Worm (Caenorhabditis elegans) whole organism, L4 larva: Measurements from ENCODE around the gene srlf-31.

ENCODE experiments used
- F10B5.3 ChIP-seq: sonication (generic microtip); optimal IDR thresholded peaks from 2 replicates; lab custom pipeline; 2016; ENCODE audit warnings: mild to moderate bottlenecking, missing genetic modification characterization, missing compliant biosample characterization
- T26A8.4 ChIP-seq: fragments of 200-800 bp; sonication (Bioruptor generic); IDR thresholded peaks from 2 replicates; pipeline ENCODE4 v1.3.6; 2022; ENCODE audit warnings: missing genetic modification characterization, missing compliant biosample characterization
- ZK337.2 ChIP-seq: fragments of 200-800 bp; sonication (Bioruptor generic); IDR thresholded peaks from 2 replicates; pipeline ENCODE4 v1.3.6; 2022; ENCODE audit warnings: missing genetic modification reagents, missing genetic modification characterization, missing compliant biosample characterization
- ZK546.5 ChIP-seq, 2 experiments: sonication (generic microtip); optimal IDR thresholded peaks; 2 replicates each; lab custom pipeline; 2017; ENCODE audit warnings: missing biosample characterization in 2 of 2, missing genetic modification characterization in 2 of 2
- aha-1 ChIP-seq: fragments of 150-350 bp; peaks from one replicate; lab custom pipeline; 2014; ENCODE audit warnings: missing biosample characterization, missing genetic modification characterization
- ama-1 ChIP-seq: fragments of 150-350 bp; optimal IDR thresholded peaks from 2 replicates; lab custom pipeline; 2014; ENCODE audit warnings: inconsistent platforms, mixed read lengths
- attf-4 ChIP-seq: sonication (generic microtip); optimal IDR thresholded peaks from 3 replicates; lab custom pipeline; 2017; ENCODE audit warnings: missing biosample characterization, missing genetic modification characterization
- ceh-28 ChIP-seq: fragments of 150-350 bp; optimal IDR thresholded peaks from 2 replicates; lab custom pipeline; 2014; ENCODE audit warnings: missing biosample characterization, missing genetic modification reagents, missing genetic modification characterization
- ceh-44 ChIP-seq: fragments of 200-800 bp; sonication (Bioruptor generic); IDR thresholded peaks from 2 replicates; pipeline ENCODE4 v1.3.6; 2022; ENCODE audit warnings: missing genetic modification reagents, missing genetic modification characterization, missing compliant biosample characterization
- daf-16 ChIP-seq, 3 experiments: sonication (generic microtip); optimal IDR thresholded peaks; 2 replicates each; lab custom pipeline; 2016 to 2017; ENCODE audit warnings: missing genetic modification characterization in 3 of 3, missing genetic modification reagents in 3 of 3, mild to moderate bottlenecking in 2 of 3, missing compliant biosample characterization in 2 of 3, missing biosample characterization in 1 of 3, moderate library complexity in 1 of 3
- daf-19 ChIP-seq: fragments of 200-800 bp; sonication (Bioruptor generic); conservative IDR thresholded peaks from 2 replicates; pipeline ENCODE4 v1.3.6; 2022; ENCODE audit warnings: missing genetic modification characterization, missing compliant biosample characterization
- dmd-6 ChIP-seq: fragments of 200-800 bp; sonication (Bioruptor generic); IDR thresholded peaks from 2 replicates; pipeline ENCODE4 v1.3.6; 2022; ENCODE audit warnings: missing genetic modification reagents, missing genetic modification characterization, missing compliant biosample characterization
- dmd-9 ChIP-seq: fragments of 200-800 bp; sonication (Bioruptor generic); IDR thresholded peaks from 2 replicates; pipeline ENCODE4 v1.3.6; 2022; ENCODE audit warnings: missing genetic modification reagents, missing genetic modification characterization, missing compliant biosample characterization
- dpl-1 ChIP-seq: fragments of 150-350 bp; optimal IDR thresholded peaks from 2 replicates; lab custom pipeline; 2014; ENCODE audit warnings: missing biosample characterization, missing genetic modification reagents, missing genetic modification characterization
- egl-43 ChIP-seq: fragments of 200-800 bp; sonication (Bioruptor generic); IDR thresholded peaks from 2 replicates; pipeline ENCODE4 v1.3.6; 2022; ENCODE audit warnings: missing genetic modification reagents, missing genetic modification characterization, missing compliant biosample characterization
- hlh-11 ChIP-seq: fragments of 200-800 bp; sonication (Bioruptor generic); optimal IDR thresholded peaks from 2 replicates; lab custom pipeline; 2018; ENCODE audit warnings: mild to moderate bottlenecking, missing genetic modification characterization, missing compliant biosample characterization
- hlh-30 ChIP-seq: sonication (generic microtip); optimal IDR thresholded peaks from 2 replicates; lab custom pipeline; 2017; ENCODE audit warnings: antibody characterized with exemption, mild to moderate bottlenecking, missing genetic modification characterization, missing compliant biosample characterization; ENCODE audit not compliant: insufficient read depth
- hmg-1.1 ChIP-seq: fragments of 200-800 bp; sonication (Bioruptor generic); IDR thresholded peaks from 2 replicates; pipeline ENCODE4 v1.3.6; 2022; ENCODE audit warnings: missing genetic modification reagents, missing genetic modification characterization, missing compliant biosample characterization
- lim-7 ChIP-seq: fragments of 200-800 bp; sonication (Bioruptor generic); IDR thresholded peaks from 2 replicates; pipeline ENCODE4 v1.3.6; 2022; ENCODE audit warnings: missing genetic modification characterization, missing compliant biosample characterization
- lin-13 ChIP-seq: fragments of 150-350 bp; optimal IDR thresholded peaks from 2 replicates; lab custom pipeline; 2014; ENCODE audit warnings: missing biosample characterization, missing genetic modification reagents, missing genetic modification characterization
- lin-15B ChIP-seq: fragments of 150-350 bp; sonication (generic microtip); optimal IDR thresholded peaks from 3 replicates; lab custom pipeline; 2014; ENCODE audit warnings: missing biosample characterization, missing genetic modification characterization
- lin-29 ChIP-seq: fragments of 200-800 bp; sonication (Bioruptor generic); IDR thresholded peaks from 2 replicates; pipeline ENCODE4 v1.3.6; 2022; ENCODE audit warnings: missing genetic modification reagents, missing genetic modification characterization, missing compliant biosample characterization
- lin-38 ChIP-seq: fragments of 200-800 bp; sonication (Bioruptor generic); IDR thresholded peaks from 2 replicates; pipeline ENCODE4 v1.3.6; 2022; ENCODE audit warnings: missing genetic modification reagents, missing genetic modification characterization, missing compliant biosample characterization
- lsy-2 ChIP-seq, 2 experiments: fragments of 150-350 bp in 1 of 2; sonication (generic microtip) in 1 of 2; optimal IDR thresholded peaks; 2 replicates each; lab custom pipeline; 2014 to 2017; ENCODE audit warnings: missing biosample characterization in 2 of 2, missing genetic modification characterization in 2 of 2
- madf-5 ChIP-seq, 2 experiments: fragments of 200-800 bp; sonication (Bioruptor generic); IDR thresholded peaks; 2 replicates each; pipeline ENCODE4 v1.3.6; 2022; ENCODE audit warnings: missing compliant biosample characterization in 2 of 2, missing genetic modification characterization in 2 of 2
- mdl-1 ChIP-seq, 2 experiments: fragments of 150-350 bp in 1 of 2; sonication (generic microtip) in 1 of 2; optimal IDR thresholded peaks; 2 replicates each; lab custom pipeline; 2014 to 2017; ENCODE audit warnings: missing biosample characterization in 2 of 2, missing genetic modification characterization in 2 of 2
- mdt-29 ChIP-seq: fragments of 200-800 bp; sonication (Bioruptor generic); IDR thresholded peaks from 2 replicates; pipeline ENCODE4 v1.3.6; 2022; ENCODE audit warnings: missing genetic modification reagents, missing genetic modification characterization, missing compliant biosample characterization
- mxl-2 ChIP-seq: fragments of 200-800 bp; sonication (Bioruptor generic); conservative IDR thresholded peaks from 2 replicates; pipeline ENCODE4 v1.3.6; 2022; ENCODE audit warnings: missing genetic modification reagents, missing genetic modification characterization, missing compliant biosample characterization
- mxl-3 ChIP-seq: fragments of 200-800 bp; sonication (Bioruptor generic); optimal IDR thresholded peaks from 2 replicates; lab custom pipeline; 2018; ENCODE audit warnings: mild to moderate bottlenecking, missing genetic modification characterization, missing compliant biosample characterization
- nhr-102 ChIP-seq: sonication (generic microtip); optimal IDR thresholded peaks from 2 replicates; lab custom pipeline; 2016; ENCODE audit warnings: mild to moderate bottlenecking, missing genetic modification characterization, moderate library complexity, missing compliant biosample characterization
- nhr-28 ChIP-seq: fragments of 150-350 bp; optimal IDR thresholded peaks from 2 replicates; lab custom pipeline; 2014; ENCODE audit warnings: missing biosample characterization, missing genetic modification characterization
- nhr-48 ChIP-seq: sonication (generic microtip); optimal IDR thresholded peaks from 2 replicates; lab custom pipeline; 2016; ENCODE audit warnings: mild to moderate bottlenecking, missing genetic modification characterization, missing compliant biosample characterization
- nhr-76 ChIP-seq: fragments of 150-350 bp; optimal IDR thresholded peaks from 2 replicates; lab custom pipeline; 2014; ENCODE audit warnings: missing biosample characterization, missing genetic modification characterization
- php-3 ChIP-seq: fragments of 200-800 bp; sonication (Bioruptor generic); IDR thresholded peaks from 2 replicates; pipeline ENCODE4 v1.3.6; 2022; ENCODE audit warnings: missing genetic modification reagents, missing genetic modification characterization, missing compliant biosample characterization
- sdz-12 ChIP-seq: fragments of 200-800 bp; sonication (Bioruptor generic); optimal IDR thresholded peaks from 2 replicates; lab custom pipeline; 2018; ENCODE audit warnings: mild to moderate bottlenecking, missing genetic modification characterization, missing compliant biosample characterization
- set-16 ChIP-seq: fragments of 200-800 bp; sonication (Bioruptor generic); IDR thresholded peaks from 2 replicates; pipeline ENCODE4 v1.3.6; 2022; ENCODE audit warnings: missing genetic modification reagents, missing genetic modification characterization, missing compliant biosample characterization
- skn-1 ChIP-seq: fragments of 150-350 bp; optimal IDR thresholded peaks from 2 replicates; lab custom pipeline; 2014; ENCODE audit warnings: missing biosample characterization, missing genetic modification characterization
- spr-1 ChIP-seq: sonication (generic microtip); optimal IDR thresholded peaks from 2 replicates; lab custom pipeline; 2016; ENCODE audit warnings: mild to moderate bottlenecking, missing genetic modification characterization, missing compliant biosample characterization
- tag-97 ChIP-seq: fragments of 200-800 bp; sonication (Bioruptor generic); IDR thresholded peaks from 2 replicates; pipeline ENCODE4 v1.3.6; 2022; ENCODE audit warnings: missing genetic modification characterization, missing compliant biosample characterization
- unc-39 ChIP-seq: sonication (generic microtip); optimal IDR thresholded peaks from 2 replicates; lab custom pipeline; 2017; ENCODE audit warnings: missing biosample characterization, missing genetic modification characterization
- unc-62 ChIP-seq, 3 experiments: fragments of 150-350 bp in 1 of 3; sonication (generic microtip); optimal IDR thresholded peaks in 2 of 3; peaks in 1 of 3; 1 replicate in 1 of 3; 2 replicates in 2 of 3; lab custom pipeline; 2014 to 2017; ENCODE audit warnings: missing biosample characterization in 3 of 3, missing genetic modification characterization in 3 of 3, missing genetic modification reagents in 3 of 3, missing genotype in 1 of 3
- vab-7 ChIP-seq: fragments of 200-800 bp; sonication (Bioruptor generic); IDR thresholded peaks from 2 replicates; pipeline ENCODE4 v1.3.6; 2022; ENCODE audit warnings: missing genetic modification reagents, missing genetic modification characterization, missing compliant biosample characterization
- zag-1 ChIP-seq: fragments of 150-350 bp; optimal IDR thresholded peaks from 2 replicates; lab custom pipeline; 2014; ENCODE audit warnings: missing biosample characterization, missing genetic modification characterization
- zfp-2 ChIP-seq: sonication (generic microtip); optimal IDR thresholded peaks from 2 replicates; lab custom pipeline; 2016; ENCODE audit warnings: mild to moderate bottlenecking, missing genetic modification characterization, missing compliant biosample characterization
- zfp-3 ChIP-seq: fragments of 200-800 bp; sonication (Bioruptor generic); conservative IDR thresholded peaks from 2 replicates; pipeline ENCODE4 v1.3.6; 2022; ENCODE audit warnings: missing genetic modification reagents, missing genetic modification characterization, missing compliant biosample characterization

srlf-31 gene

ce11 chrIV:11961485-11962255 lies 38.7 kb upstream of the srlf-31 start, which contains the start of gene ZK829.7 (continued):
- TF ChIP-seq nhr-28 (tag; lab: Kevin White, UChicago) (peak; percentile 57), ama-1 (lab: Kevin White, UChicago) (no peak), mxl-2 (GFP tag; lab: Robert Waterston, UW) (peak; percentile 99), php-3 (GFP tag; lab: Robert Waterston, UW) (no peak), F10B5.3 (tag; lab: Kevin White, UChicago) (peak; percentile 12), ceh-28 (tag; lab: Kevin White, UChicago) (no peak), attf-4 (tag; lab: Kevin White, UChicago) (no peak), zfp-3 (GFP tag; lab: Robert Waterston, UW) (no peak), dpl-1 (peak; percentile 95), nhr-48 (tag; lab: Kevin White, UChicago) (peak; percentile 53), lin-15B (tag; lab: Kevin White, UChicago) (no peak), T26A8.4 (peak; percentile 52; the same call in 1 of the 2 replicates), tag-97 (GFP tag; lab: Robert Waterston, UW) (no peak), vab-7 (GFP tag; lab: Robert Waterston, UW) (no peak), spr-1 (tag; lab: Kevin White, UChicago) (peak; percentile 7), ceh-44 (GFP tag; lab: Robert Waterston, UW) (no peak), madf-5 (GFP tag; IDR thresholded peaks at IDR 0.05; lab: Robert Waterston, UW) (no peak), skn-1 (no peak), hmg-1.1 (no peak; the same call in 1 of the 2 replicates)

ce11 chrIV:11959573-11959972 lies 36.6 kb upstream of the srlf-31 start, which contains the start of gene tgt-1:
Gene tgt-1, minus strand, starts transcription at chrIV:11959804.
- TF ChIP-seq ama-1 (lab: Kevin White, UChicago) (peak; percentile 47), lin-38 (GFP tag; lab: Robert Waterston, UW) (peak; percentile 43), lim-7 (no peak), spr-1 (tag; lab: Kevin White, UChicago) (no peak), egl-43 (GFP tag; lab: Robert Waterston, UW) (no peak), aha-1 (tag; lab: Kevin White, UChicago) (peak; percentile 36), madf-5 (GFP tag; IDR thresholded peaks at IDR 0.05; lab: Robert Waterston, UW) (no peak), ZK337.2 (GFP tag; lab: Robert Waterston, UW) (no peak), mxl-3 (GFP tag; lab: Kevin White, UChicago) (no peak), lin-13 (GFP tag; lab: Kevin White, UChicago) (no peak), unc-39 (tag; lab: Kevin White, UChicago) (no peak), zfp-2 (tag; lab: Kevin White, UChicago) (no peak), zag-1 (tag; lab: Kevin White, UChicago) (no peak), lin-29 (GFP tag; lab: Robert Waterston, UW) (no peak), sdz-12 (GFP tag; lab: Kevin White, UChicago) (no peak), mdt-29 (GFP tag; lab: Robert Waterston, UW) (0 out of 2 replicates have a peak, but pooled peaks have one; percentile 38), lsy-2 (tag; optimal IDR thresholded peaks at IDR 0.05; lab: Kevin White, UChicago) (peak in 1 of 2 experiments; percentile 1), nhr-76 (tag; lab: Kevin White, UChicago) (no peak), set-16 (no peak), ZK546.5 (tag; optimal IDR thresholded peaks at IDR 0.05; lab: Kevin White, UChicago) (no peak), mxl-2 (GFP tag; lab: Robert Waterston, UW) (no peak), nhr-102 (tag; lab: Kevin White, UChicago) (peak; percentile 18)

DNA sequence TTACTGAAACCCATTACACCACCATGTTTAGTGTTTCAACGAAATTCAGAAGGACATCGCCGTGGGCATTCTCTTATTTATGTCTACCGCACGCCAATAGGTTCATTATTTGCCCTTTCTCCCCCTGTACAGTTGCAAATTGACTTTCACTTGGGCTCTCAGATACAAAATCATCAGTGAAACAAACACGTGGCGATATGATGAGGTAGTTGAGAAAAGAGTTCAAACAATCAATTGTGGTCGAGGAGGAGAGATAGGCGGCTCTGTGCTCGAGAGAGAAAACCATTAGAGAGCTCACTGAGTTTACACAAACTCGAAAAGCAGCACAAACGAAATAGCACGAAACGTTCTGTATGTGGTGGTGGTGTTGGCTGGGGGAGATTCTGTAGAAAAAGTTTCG lies 34.1 kb upstream of the srlf-31 start:
- peak in 1 of 2 experiments; percentile 7 for TF ChIP-seq daf-16 (GFP tag; optimal IDR thresholded peaks at IDR 0.05; lab: Kevin White, UChicago)
- no peak for TF ChIP-seq daf-16 (tag; optimal IDR thresholded peaks at IDR 0.05; lab: Kevin White, UChicago)
- no peak for TF ChIP-seq dmd-9 (GFP tag; lab: Robert Waterston, UW)
- TF ChIP-seq dmd-6 (GFP tag; lab: Robert Waterston, UW) = peak; percentile 19; the same call in 1 of the 2 replicates
- TF ChIP-seq mdl-1 (tag; optimal IDR thresholded peaks at IDR 0.05; lab: Kevin White, UChicago) = peak in 1 of 2 experiments; percentile 33
- TF ChIP-seq nhr-102 (tag; lab: Kevin White, UChicago) = no peak
- no peak for TF ChIP-seq daf-19 (GFP tag; lab: Robert Waterston, UW)
- TF ChIP-seq hlh-30 (tag; lab: Kevin White, UChicago) = peak; percentile 32
- 0 out of 2 replicates have a peak, but pooled peaks have one; percentile 26 for TF ChIP-seq lim-7
- peak in 1 of 2 experiments; percentile 22 for TF ChIP-seq unc-62 (GFP tag; optimal IDR thresholded peaks at IDR 0.05 in 1 of 2; lab: Kevin White, UChicago)
- no peak for TF ChIP-seq unc-62 (tag; optimal IDR thresholded peaks at IDR 0.05; lab: Kevin White, UChicago)
- TF ChIP-seq mxl-3 (GFP tag; lab: Kevin White, UChicago) = peak; percentile 66
- TF ChIP-seq hlh-11 (tag; lab: Kevin White, UChicago) = peak; percentile 40
- peak; percentile 94 for TF ChIP-seq aha-1 (tag; lab: Kevin White, UChicago)
- TF ChIP-seq, all 104 proteins: peak for 9
